Fruit fly (Drosophila melanogaster): ENCODE data around the gene CG1529.

Gene CG1529

dm6 chrX:21047717-21048116 is 16.0 kb upstream of the CG1529 start:
- TF ChIP-seq scrt (GFP tag; optimal IDR thresholded peaks at IDR 0.05) (no peak), Dip3 (GFP tag; optimal IDR thresholded peaks at IDR 0.05) (no peak), HLH3B (GFP tag; IDR thresholded peaks at IDR 0.05) (no peak), Deaf1 (tag; optimal IDR thresholded peaks at IDR 0.05) (no peak), CG17385 (GFP tag; optimal IDR thresholded peaks at IDR 0.05) (no peak)

DNA sequence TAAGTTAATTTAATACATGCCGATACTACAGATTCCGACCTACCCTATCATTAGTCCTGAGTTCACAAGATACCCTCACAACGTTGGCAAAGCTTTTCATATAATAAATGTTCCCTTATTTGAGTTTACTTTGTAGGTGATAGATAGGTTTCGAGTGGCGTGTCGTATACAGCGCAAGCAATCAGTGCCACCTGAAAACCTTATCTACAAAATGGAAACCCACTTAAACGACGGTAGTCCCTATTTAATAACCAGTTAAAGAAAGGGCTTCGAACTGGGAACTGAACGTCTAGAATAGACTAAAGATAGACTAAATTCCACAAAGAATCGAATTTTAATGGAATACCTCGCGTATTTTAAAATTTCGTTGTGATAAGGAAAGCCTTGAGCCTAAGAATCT is 14.4 kb upstream of the CG1529 start:
- TF ChIP-seq sqz (GFP tag; optimal IDR thresholded peaks at IDR 0.05) (no peak), en (GFP tag; optimal IDR thresholded peaks at IDR 0.05) (no peak), GATAe (GFP tag; conservative IDR thresholded peaks at IDR 0.05) (0 out of 2 replicates have a peak, but pooled peaks have one; percentile 11), sr (GFP tag; IDR thresholded peaks at IDR 0.05) (no peak), ato (GFP tag; IDR thresholded peaks at IDR 0.05; ENCODE audit: partially characterized antibody) (no peak), Hmx (GFP tag; optimal IDR thresholded peaks at IDR 0.05) (no peak), sens-2 (GFP tag; IDR thresholded peaks at IDR 0.05) (peak; percentile 63), exex (tag; optimal IDR thresholded peaks at IDR 0.05) (peak; percentile 71), Hey (tag; optimal IDR thresholded peaks at IDR 0.05) (peak; percentile 45), row (GFP tag; IDR thresholded peaks at IDR 0.05) (peak; percentile 30; the same call in 2 of the 3 replicates), Ssrp (tag; optimal IDR thresholded peaks at IDR 0.05) (no peak), Optix (GFP tag; IDR thresholded peaks at IDR 0.05) (no peak), CG16815 (GFP tag; optimal IDR thresholded peaks at IDR 0.05) (no peak), mirr (GFP tag; optimal IDR thresholded peaks at IDR 0.05) (peak; percentile 26), sd (tag; optimal IDR thresholded peaks at IDR 0.05) (no peak), sens (GFP tag) (peak; percentile 38), CG6272 (GFP tag; IDR thresholded peaks at IDR 0.05) (no peak), CG18262 (tag; optimal IDR thresholded peaks at IDR 0.05) (no peak), CG11560 (tag; IDR thresholded peaks at IDR 0.05) (no peak), Eip74EF (GFP tag; optimal IDR thresholded peaks at IDR 0.05) (no peak), CG7745 (tag; optimal IDR thresholded peaks at IDR 0.05) (no peak), CkIIα-i1 (GFP tag; IDR thresholded peaks at IDR 0.05) (no peak), stwl (tag; optimal IDR thresholded peaks at IDR 0.05) (no peak)

DNA sequence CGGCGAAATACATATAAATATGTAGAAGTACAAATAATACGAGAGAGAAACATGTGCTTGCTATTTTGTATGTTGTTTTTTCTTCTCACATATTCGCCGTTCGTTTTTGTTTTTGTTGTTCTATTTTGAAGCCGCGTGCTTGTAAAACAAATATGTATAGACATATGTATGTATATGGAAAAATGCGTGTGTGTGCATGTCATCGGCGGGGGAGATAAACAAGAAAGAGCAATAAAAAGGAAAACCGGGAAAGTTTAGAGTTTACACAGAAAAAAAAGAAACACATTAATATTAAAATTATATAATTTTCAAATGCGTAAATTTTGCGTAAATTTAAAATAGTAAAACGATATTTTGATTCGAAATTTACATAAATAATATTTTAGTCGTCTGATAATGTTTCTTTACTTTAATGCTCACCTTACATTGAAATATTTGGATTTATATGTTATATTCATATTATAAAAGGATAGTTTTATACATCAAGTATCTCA is 13.7 kb upstream of the CG1529 start:
- TF ChIP-seq Xrp1 (GFP tag; IDR thresholded peaks at IDR 0.05) (peak; percentile 67), CG14050 (GFP tag; IDR thresholded peaks at IDR 0.05) (no peak), phol (tag; optimal IDR thresholded peaks at IDR 0.05) (peak; percentile 51), CG10366 (GFP tag; IDR thresholded peaks at IDR 0.05) (no peak), CG5180 (GFP tag; optimal IDR thresholded peaks at IDR 0.05) (no peak), Six4 (GFP tag; optimal IDR thresholded peaks at IDR 0.05) (no peak), ham (GFP tag; IDR thresholded peaks at IDR 0.05) (no peak), ssp (GFP tag; IDR thresholded peaks at IDR 0.05) (no peak), tna (GFP tag; IDR thresholded peaks at IDR 0.05; ENCODE audit: partially characterized antibody) (no peak), hkb (optimal IDR thresholded peaks at IDR 0.05) (no peak), hkb (GFP tag; IDR thresholded peaks at IDR 0.05) (no peak), Ravus (GFP tag; IDR thresholded peaks at IDR 0.05) (no peak), CG15514 (GFP tag; optimal IDR thresholded peaks at IDR 0.05) (no peak), zfh2 (GFP tag; optimal IDR thresholded peaks at IDR 0.05) (no peak), kni (GFP tag; optimal IDR thresholded peaks at IDR 0.05) (peak; percentile 13), maf-S (GFP tag; optimal IDR thresholded peaks at IDR 0.05) (no peak), CG6175 (GFP tag; IDR thresholded peaks at IDR 0.05) (no peak), CG11696 (GFP tag; IDR thresholded peaks at IDR 0.05) (peak; percentile 23; the same call in 1 of the 2 replicates), Nf-YA (GFP tag; IDR thresholded peaks at IDR 0.05) (no peak), mam (GFP tag; optimal IDR thresholded peaks at IDR 0.05) (no peak), gsb-n (tag; optimal IDR thresholded peaks at IDR 0.05) (peak; percentile 36), emc (GFP tag; optimal IDR thresholded peaks at IDR 0.05) (no peak), CG14667 (GFP tag; IDR thresholded peaks at IDR 0.05) (no peak), slp2 (GFP tag; optimal IDR thresholded peaks at IDR 0.05) (no peak)

All from whole organism, embryonic.